Worm (Caenorhabditis elegans) whole organism, early embryonic: Measurements from ENCODE around the gene popl-5.

Experiments used
- B0310.2 ChIP-seq: sonication (generic microtip); optimal IDR thresholded peaks from 2 replicates; lab custom pipeline; 2016; ENCODE audit warnings: mild to moderate bottlenecking, missing genetic modification characterization, missing compliant biosample characterization
- aly-1 ChIP-seq: sonication (generic microtip); optimal IDR thresholded peaks from 2 replicates; lab custom pipeline; 2016; ENCODE audit warnings: missing genetic modification characterization, missing compliant biosample characterization
- ama-1 ChIP-seq: fragments of 150-350 bp; optimal IDR thresholded peaks from 2 replicates; lab custom pipeline; 2014
- hnd-1 ChIP-seq: sonication (generic microtip); optimal IDR thresholded peaks from 2 replicates; lab custom pipeline; 2016; ENCODE audit warnings: missing genetic modification characterization, missing compliant biosample characterization
- tbx-37 ChIP-seq: fragments of 200-800 bp; sonication (Bioruptor generic); conservative IDR thresholded peaks from 2 replicates; pipeline ENCODE4 v1.3.6; 2022; ENCODE audit warnings: missing genetic modification reagents, missing genetic modification characterization, missing compliant biosample characterization

DNA sequence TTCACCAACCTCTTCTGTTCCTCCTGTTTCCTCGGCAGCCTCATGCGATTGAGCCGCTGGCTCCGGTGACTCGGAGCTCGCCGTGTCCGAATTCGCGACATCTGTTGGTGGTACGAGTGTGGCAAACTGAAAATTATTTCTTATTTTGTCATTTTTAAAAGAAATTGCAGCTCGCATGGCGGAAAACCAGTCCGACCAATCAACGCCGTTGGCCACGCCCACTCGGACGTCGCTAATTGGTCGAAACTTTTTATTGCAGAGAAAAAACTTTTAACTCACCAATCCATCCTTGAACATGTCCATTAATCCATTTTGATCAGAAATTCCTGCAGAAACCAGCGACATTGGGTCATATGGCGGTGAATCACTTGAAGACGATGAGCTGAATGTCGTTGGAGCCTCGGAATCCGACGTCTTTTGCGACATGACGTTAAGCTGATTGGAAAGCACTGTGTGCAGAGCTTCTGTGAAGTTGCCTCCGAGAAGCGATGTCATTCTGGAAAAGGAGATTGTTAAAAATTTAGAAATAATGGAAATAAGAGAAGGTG, 16.8 kb downstream of the popl-5 start, which contains the start of gene bed-2:
- TF ChIP-seq ama-1 (lab: Kevin White, UChicago): no peak
- no peak for TF ChIP-seq B0310.2
- no peak for TF ChIP-seq aly-1 (tag; lab: Kevin White, UChicago)
- no peak for TF ChIP-seq tbx-37 (GFP tag; lab: Robert Waterston, UW)
- no peak for TF ChIP-seq hnd-1 (tag; lab: Kevin White, UChicago)
